In genomic region chrX:351398-351797, ce11 we compare ENCODE assay signal across 6 worm cellular contexts.
TF ChIP-seq lines count a peak whose summit lies in the region.
"Not testable (repeated sequence)": the region's sequence is repeated elsewhere in the genome, so short reads cannot be mapped to it uniquely, and the experiment has no call there.

No protein-coding gene starts in this region.

TF ChIP-seq in whole organism, L4 larva, 104 proteins besides CTCF, POLR2A, EP300 and RAD21 (continues in another document):
- TF ChIP-seq set-16 (GFP tag; IDR thresholded peaks at IDR 0.05; lab: Robert Waterston, UW), result peak; percentile 37; the same call in 1 of the 2 replicates
- peak; percentile 67; the same call in 1 of the 2 replicates for TF ChIP-seq nhr-41 (GFP tag; IDR thresholded peaks at IDR 0.05; lab: Robert Waterston, UW)
- TF ChIP-seq egl-43 (GFP tag; IDR thresholded peaks at IDR 0.05; lab: Robert Waterston, UW), result peak; percentile 94
- TF ChIP-seq lim-7 (GFP tag; IDR thresholded peaks at IDR 0.05; lab: Robert Waterston, UW), result peak; percentile 91
- peak; percentile 70 for TF ChIP-seq hmg-1.1 (GFP tag; IDR thresholded peaks at IDR 0.05; lab: Robert Waterston, UW)
- 0 out of 2 replicates have a peak, but pooled peaks have one; percentile 13 for TF ChIP-seq ceh-20 (GFP tag; IDR thresholded peaks at IDR 0.05; lab: Robert Waterston, UW)
- peak; percentile 77 for TF ChIP-seq ctbp-1 (GFP tag; IDR thresholded peaks at IDR 0.05; lab: Robert Waterston, UW)
- TF ChIP-seq mes-2 (tag; optimal IDR thresholded peaks at IDR 0.05; lab: Kevin White, UChicago; ENCODE audit: poor library complexity, severe bottlenecking), result peak; percentile 29
- peak; percentile 68; the same call in 1 of the 2 replicates for TF ChIP-seq tra-1 (GFP tag; IDR thresholded peaks at IDR 0.05; lab: Robert Waterston, UW)
- peak; percentile 64; the same call in 1 of the 2 replicates for TF ChIP-seq D1046.2 (GFP tag; IDR thresholded peaks at IDR 0.05; lab: Robert Waterston, UW)
- TF ChIP-seq pha-4 (GFP tag; IDR thresholded peaks at IDR 0.05; lab: Robert Waterston, UW), result peak; percentile 85
- not testable (repeated sequence) for TF ChIP-seq pha-4 (tag; optimal IDR thresholded peaks at IDR 0.05; lab: Kevin White, UChicago)
- TF ChIP-seq F26F4.8 (GFP tag; conservative IDR thresholded peaks at IDR 0.05; lab: Robert Waterston, UW), result peak; percentile 71

TF ChIP-seq in whole organism, early embryonic, 17 proteins besides CTCF, POLR2A, EP300 and RAD21:
- TF ChIP-seq ceh-36 (tag; optimal IDR thresholded peaks at IDR 0.05; lab: Kevin White, UChicago), result peak; percentile 18
- TF ChIP-seq flt-1 (GFP tag; IDR thresholded peaks at IDR 0.05; lab: Robert Waterston, UW), result peak; percentile 93
- TF ChIP-seq sea-1 (GFP tag; conservative IDR thresholded peaks at IDR 0.05; lab: Robert Waterston, UW), result peak; percentile 90
- peak; percentile 93 for TF ChIP-seq pes-1 (GFP tag; IDR thresholded peaks at IDR 0.05; lab: Robert Waterston, UW)
- TF ChIP-seq scrt-1 (GFP tag; IDR thresholded peaks at IDR 0.05; lab: Robert Waterston, UW), result peak; percentile 91
- peak; percentile 89 for TF ChIP-seq tbx-37 (GFP tag; conservative IDR thresholded peaks at IDR 0.05; lab: Robert Waterston, UW)
- peak; percentile 87 for TF ChIP-seq tbx-11 (GFP tag; IDR thresholded peaks at IDR 0.05; lab: Robert Waterston, UW)

TF ChIP-seq in whole organism, late embryonic, 69 proteins besides CTCF, POLR2A, EP300 and RAD21:
- TF ChIP-seq ceh-45 (GFP tag; IDR thresholded peaks at IDR 0.05; lab: Robert Waterston, UW) (peak; percentile 78; the same call in 1 of the 2 replicates), sox-2 (GFP tag; IDR thresholded peaks at IDR 0.05; lab: Robert Waterston, UW) (peak; percentile 72), unc-3 (GFP tag; conservative IDR thresholded peaks at IDR 0.05; lab: Robert Waterston, UW) (peak; percentile 70)
- not testable (repeated sequence) for TF ChIP-seq unc-3 (tag; optimal IDR thresholded peaks at IDR 0.05; lab: Kevin White, UChicago)
TF ChIP-seq in whole organism, late embryonic: peak in this region for 3; not testable (repeated sequence) for 66.

TF ChIP-seq in whole organism, midembryonic, 9 proteins besides CTCF, POLR2A, EP300 and RAD21:
- TF ChIP-seq ztf-29 (GFP tag; IDR thresholded peaks at IDR 0.05; lab: Robert Waterston, UW) (peak; percentile 81), tab-1 (GFP tag; IDR thresholded peaks at IDR 0.05; lab: Robert Waterston, UW) (peak; percentile 95), ztf-23 (GFP tag; IDR thresholded peaks at IDR 0.05; lab: Robert Waterston, UW) (peak; percentile 89), klf-2 (GFP tag; conservative IDR thresholded peaks at IDR 0.05; lab: Robert Waterston, UW) (peak; percentile 82), ref-1 (GFP tag; conservative IDR thresholded peaks at IDR 0.05; lab: Robert Waterston, UW) (peak; percentile 83), flt-1 (GFP tag; IDR thresholded peaks at IDR 0.05; lab: Robert Waterston, UW) (peak; percentile 96), T22C8.4 (GFP tag; IDR thresholded peaks at IDR 0.05; lab: Robert Waterston, UW) (peak; percentile 79)

TF ChIP-seq in whole organism, mixed stage, embryonic, 35 proteins besides CTCF, POLR2A, EP300 and RAD21:
- TF ChIP-seq sptf-1 (tag; optimal IDR thresholded peaks at IDR 0.05; lab: Kevin White, UChicago), result peak; percentile 8

TF ChIP-seq in whole organism, young adult, 124 proteins besides CTCF, POLR2A, EP300 and RAD21:
- TF ChIP-seq ztf-25 (GFP tag; IDR thresholded peaks at IDR 0.05; lab: Robert Waterston, UW), result peak; percentile 84
- peak; percentile 55 for TF ChIP-seq B0261.1 (tag; optimal IDR thresholded peaks at IDR 0.05; lab: Kevin White, UChicago)
- TF ChIP-seq zfh-2 (GFP tag; conservative IDR thresholded peaks at IDR 0.05; lab: Robert Waterston, UW), result 0 out of 2 replicates have a peak, but pooled peaks have one; percentile 12
- TF ChIP-seq Y56A3A.18 (GFP tag; IDR thresholded peaks at IDR 0.05; lab: Robert Waterston, UW), result 0 out of 2 replicates have a peak, but pooled peaks have one; percentile 39
- peak; percentile 28; the same call in 1 of the 2 replicates for TF ChIP-seq rcor-1 (GFP tag; IDR thresholded peaks at IDR 0.05; lab: Robert Waterston, UW)
- TF ChIP-seq madf-6 (GFP tag; IDR thresholded peaks at IDR 0.05; lab: Robert Waterston, UW), result peak; percentile 55; the same call in 1 of the 2 replicates
- not testable (repeated sequence) for TF ChIP-seq rpc-1 (optimal IDR thresholded peaks at IDR 0.05; lab: Kevin White, UChicago)
- peak; percentile 32 for TF ChIP-seq rpc-1 (tag; optimal IDR thresholded peaks at IDR 0.05; lab: Kevin White, UChicago)
- peak; percentile 82 for TF ChIP-seq tbp1 (GFP tag; optimal IDR thresholded peaks at IDR 0.05; lab: Kevin White, UChicago)
- peak; percentile 49 for TF ChIP-seq mcd-1 (GFP tag; IDR thresholded peaks at IDR 0.05; lab: Robert Waterston, UW)
- TF ChIP-seq ceh-100 (GFP tag; IDR thresholded peaks at IDR 0.05; lab: Robert Waterston, UW), result peak; percentile 38; the same call in 1 of the 2 replicates
- peak; percentile 59; the same call in 1 of the 2 replicates for TF ChIP-seq ceh-40 (GFP tag; IDR thresholded peaks at IDR 0.05; lab: Robert Waterston, UW)
- peak; percentile 83; the same call in 1 of the 2 replicates for TF ChIP-seq nhr-120 (GFP tag; IDR thresholded peaks at IDR 0.05; lab: Robert Waterston, UW)
- TF ChIP-seq lin-26 (GFP tag; IDR thresholded peaks at IDR 0.05; lab: Robert Waterston, UW), result peak; percentile 90
- peak; percentile 68 for TF ChIP-seq dox-1 (GFP tag; IDR thresholded peaks at IDR 0.05; lab: Robert Waterston, UW)
- TF ChIP-seq nfyb-1 (GFP tag; IDR thresholded peaks at IDR 0.05; lab: Robert Waterston, UW), result peak; percentile 79
- peak; percentile 73 for TF ChIP-seq hmg-1.2 (GFP tag; IDR thresholded peaks at IDR 0.05; lab: Robert Waterston, UW)
- 0 out of 2 replicates have a peak, but pooled peaks have one; percentile 29 for TF ChIP-seq ekl-4 (GFP tag; IDR thresholded peaks at IDR 0.05; lab: Robert Waterston, UW)
- peak; percentile 54; the same call in 1 of the 2 replicates for TF ChIP-seq egl-44 (GFP tag; IDR thresholded peaks at IDR 0.05; lab: Robert Waterston, UW)
- 0 out of 2 replicates have a peak, but pooled peaks have one; percentile 39 for TF ChIP-seq madf-3 (GFP tag; IDR thresholded peaks at IDR 0.05; lab: Robert Waterston, UW)
- 0 out of 2 replicates have a peak, but pooled peaks have one; percentile 9 for TF ChIP-seq aptf-3 (GFP tag; IDR thresholded peaks at IDR 0.05; lab: Robert Waterston, UW)
- peak; percentile 33; the same call in 1 of the 2 replicates for TF ChIP-seq D2030.7 (GFP tag; IDR thresholded peaks at IDR 0.05; lab: Robert Waterston, UW)
